Fruit fly (Drosophila melanogaster) whole organism, wandering third instar larva: ENCODE results near the gene Cyp4ac2.

Experiments used
- Abd-B ChIP-seq: fragments of >200 bp; optimal IDR thresholded peaks from 2 replicates; lab custom pipeline; 2017; ENCODE audit warnings: missing biosample characterization, missing genetic modification characterization
- CG32264 ChIP-seq: fragments of 200-800 bp; sonication (Bioruptor generic); optimal IDR thresholded peaks from 2 replicates; lab custom pipeline; 2016; ENCODE audit warnings: missing biosample characterization, missing genetic modification characterization
- CG9705 ChIP-seq: fragments of 200-800 bp; sonication (Bioruptor generic); optimal IDR thresholded peaks from 2 replicates; lab custom pipeline; 2018; ENCODE audit warnings: missing biosample characterization, mild to moderate bottlenecking, missing genetic modification characterization
- CrebA ChIP-seq: fragments of 200-800 bp; sonication (Bioruptor generic); optimal IDR thresholded peaks from 2 replicates; lab custom pipeline; 2016; ENCODE audit warnings: missing biosample characterization, mild to moderate bottlenecking, missing genetic modification characterization, borderline replicate concordance
- Dfd ChIP-seq: fragments of >200 bp; optimal IDR thresholded peaks from 2 replicates; lab custom pipeline; 2017; ENCODE audit warnings: missing biosample characterization, missing genetic modification characterization
- Dif ChIP-seq: fragments of 200-275, 200-300 bp; sonication (Bioruptor generic); optimal IDR thresholded peaks from 2 replicates; lab custom pipeline; 2018; ENCODE audit warnings: missing biosample characterization, missing genetic modification characterization; ENCODE audit not compliant: partially characterized antibody
- GATAd ChIP-seq: sonication (Bioruptor generic); optimal IDR thresholded peaks from 2 replicates; lab custom pipeline; 2016; ENCODE audit warnings: missing biosample characterization, missing genetic modification characterization
- HLH106 ChIP-seq: fragments of 200-800 bp; optimal IDR thresholded peaks from 3 replicates; lab custom pipeline; 2019; ENCODE audit warnings: missing biosample characterization, mild to moderate bottlenecking, missing genetic modification characterization, moderate library complexity
- Hnf4 ChIP-seq: fragments of 200-800 bp; sonication (Bioruptor generic); optimal IDR thresholded peaks from 2 replicates; lab custom pipeline; 2016; ENCODE audit warnings: missing biosample characterization, mild to moderate bottlenecking, missing genetic modification characterization
- Hr78 ChIP-seq: fragments of >200 bp; optimal IDR thresholded peaks from 2 replicates; lab custom pipeline; 2017; ENCODE audit warnings: missing biosample characterization, missing genetic modification characterization
- Hr83 ChIP-seq: fragments of 200-300 bp; sonication (Bioruptor generic); optimal IDR thresholded peaks from 2 replicates; lab custom pipeline; 2016; ENCODE audit warnings: missing biosample characterization, mild to moderate bottlenecking, missing genetic modification characterization, moderate library complexity; ENCODE audit not compliant: poor library complexity, severe bottlenecking
- Jra ChIP-seq: sonication (Bioruptor generic); optimal IDR thresholded peaks from 2 replicates; lab custom pipeline; 2016; ENCODE audit warnings: missing biosample characterization, missing genetic modification characterization
- Mio ChIP-seq: sonication (Bioruptor generic); optimal IDR thresholded peaks from 2 replicates; lab custom pipeline; 2016; ENCODE audit warnings: missing biosample characterization, missing genetic modification characterization
- Myc ChIP-seq: fragments of >200 bp; optimal IDR thresholded peaks from 2 replicates; lab custom pipeline; 2017
- N ChIP-seq: fragments of >200 bp; optimal IDR thresholded peaks from 2 replicates; lab custom pipeline; 2018; ENCODE audit warnings: missing biosample characterization, missing external identifiers, missing genetic modification characterization
- OdsH ChIP-seq: fragments of 200-800 bp; sonication (Bioruptor generic); optimal IDR thresholded peaks from 2 replicates; lab custom pipeline; 2016; ENCODE audit warnings: missing biosample characterization, mild to moderate bottlenecking, missing genetic modification characterization
- Rel ChIP-seq, 2 experiments: fragments of 200-800 bp; sonication (Bioruptor generic) in 1 of 2; optimal IDR thresholded peaks; 2 replicates in 1 of 2; 3 replicates in 1 of 2; lab custom pipeline; 2016 to 2019; ENCODE audit warnings: mild to moderate bottlenecking in 2 of 2, missing biosample characterization in 2 of 2, missing genetic modification characterization in 2 of 2, moderate library complexity in 1 of 2
- Sp1 ChIP-seq: fragments of 200-800 bp; sonication (Bioruptor generic); optimal IDR thresholded peaks from 3 replicates; lab custom pipeline; 2019; ENCODE audit warnings: missing biosample characterization, mild to moderate bottlenecking, missing genetic modification characterization, moderate library complexity
- Vsx2 ChIP-seq: fragments of 200-300, 225-300 bp; sonication (Bioruptor generic); optimal IDR thresholded peaks from 2 replicates; lab custom pipeline; 2018; ENCODE audit warnings: missing biosample characterization, missing genetic modification characterization; ENCODE audit not compliant: partially characterized antibody
- br ChIP-seq: fragments of 200-800 bp; sonication (Bioruptor generic); optimal IDR thresholded peaks from 2 replicates; lab custom pipeline; 2016; ENCODE audit warnings: missing biosample characterization, missing genetic modification characterization
- brk ChIP-seq: fragments of 200-800 bp; sonication (Bioruptor generic); optimal IDR thresholded peaks from 2 replicates; lab custom pipeline; 2016; ENCODE audit warnings: missing biosample characterization, mild to moderate bottlenecking, missing genetic modification characterization
- dl ChIP-seq, 2 experiments: fragments of 175-275, 200-275 bp in 1 of 2; fragments of 200-275 bp in 1 of 2; sonication (Bioruptor generic); optimal IDR thresholded peaks; lab custom pipeline; 2018; ENCODE audit warnings: mild to moderate bottlenecking in 2 of 2, missing biosample characterization in 2 of 2, missing genetic modification characterization in 2 of 2, moderate library complexity in 2 of 2; ENCODE audit not compliant: partially characterized antibody in 2 of 2, insufficient read depth in 1 of 2
- dmrt93B ChIP-seq: fragments of 200-800 bp; sonication (Bioruptor generic); optimal IDR thresholded peaks from 2 replicates; lab custom pipeline; 2018; ENCODE audit warnings: missing biosample characterization, mild to moderate bottlenecking, missing genetic modification characterization
- dsf ChIP-seq: sonication (Bioruptor generic); optimal IDR thresholded peaks from 2 replicates; lab custom pipeline; 2016; ENCODE audit warnings: missing biosample characterization, missing genetic modification characterization, borderline replicate concordance
- ey ChIP-seq: fragments of 200-800 bp; sonication (Bioruptor generic); optimal IDR thresholded peaks from 2 replicates; lab custom pipeline; 2016; ENCODE audit warnings: missing biosample characterization, missing genetic modification characterization
- foxo ChIP-seq, 2 experiments: fragments of 200-800 bp; sonication (Bioruptor generic); optimal IDR thresholded peaks; 2 replicates in 1 of 2; 3 replicates in 1 of 2; lab custom pipeline; 2016 to 2017; ENCODE audit warnings: missing biosample characterization in 2 of 2, missing genetic modification characterization in 2 of 2
- fru ChIP-seq: fragments of 200-800 bp; sonication (Bioruptor generic); optimal IDR thresholded peaks from 3 replicates; lab custom pipeline; 2016; ENCODE audit warnings: missing biosample characterization, mild to moderate bottlenecking, missing genetic modification characterization
- h ChIP-seq: fragments of 200-800 bp; sonication (Bioruptor generic); optimal IDR thresholded peaks from 3 replicates; lab custom pipeline; 2016; ENCODE audit warnings: missing biosample characterization, mild to moderate bottlenecking, missing genetic modification characterization
- lola ChIP-seq: fragments of >200 bp; optimal IDR thresholded peaks from 2 replicates; lab custom pipeline; 2017; ENCODE audit warnings: missing biosample characterization, missing genetic modification characterization
- pan ChIP-seq: fragments of >200 bp; optimal IDR thresholded peaks from 2 replicates; lab custom pipeline; 2017
- psq ChIP-seq: fragments of 200-800 bp; sonication (Bioruptor generic); optimal IDR thresholded peaks from 3 replicates; lab custom pipeline; 2017; ENCODE audit warnings: missing biosample characterization, mild to moderate bottlenecking, missing genetic modification characterization, moderate library complexity
- rgr ChIP-seq: fragments of 200-800 bp; sonication (Bioruptor generic); optimal IDR thresholded peaks from 3 replicates; lab custom pipeline; 2016; ENCODE audit warnings: missing biosample characterization, mild to moderate bottlenecking, missing genetic modification characterization
- sage ChIP-seq: fragments of 200-800 bp; sonication (Bioruptor generic); optimal IDR thresholded peaks from 2 replicates; lab custom pipeline; 2016; ENCODE audit warnings: missing biosample characterization, mild to moderate bottlenecking, missing genetic modification characterization
- sv ChIP-seq: fragments of 200-800 bp; sonication (Bioruptor generic); optimal IDR thresholded peaks from 3 replicates; lab custom pipeline; 2016; ENCODE audit warnings: missing biosample characterization, missing genetic modification characterization
- usp ChIP-seq: fragments of >200 bp; optimal IDR thresholded peaks from 2 replicates; lab custom pipeline; 2017; ENCODE audit warnings: missing biosample characterization, missing genetic modification characterization
- woc ChIP-seq: sonication (Bioruptor generic); optimal IDR thresholded peaks from 2 replicates; lab custom pipeline; 2016; ENCODE audit warnings: missing biosample characterization, mild to moderate bottlenecking, missing genetic modification characterization

Gene Cyp4ac2

DNA sequence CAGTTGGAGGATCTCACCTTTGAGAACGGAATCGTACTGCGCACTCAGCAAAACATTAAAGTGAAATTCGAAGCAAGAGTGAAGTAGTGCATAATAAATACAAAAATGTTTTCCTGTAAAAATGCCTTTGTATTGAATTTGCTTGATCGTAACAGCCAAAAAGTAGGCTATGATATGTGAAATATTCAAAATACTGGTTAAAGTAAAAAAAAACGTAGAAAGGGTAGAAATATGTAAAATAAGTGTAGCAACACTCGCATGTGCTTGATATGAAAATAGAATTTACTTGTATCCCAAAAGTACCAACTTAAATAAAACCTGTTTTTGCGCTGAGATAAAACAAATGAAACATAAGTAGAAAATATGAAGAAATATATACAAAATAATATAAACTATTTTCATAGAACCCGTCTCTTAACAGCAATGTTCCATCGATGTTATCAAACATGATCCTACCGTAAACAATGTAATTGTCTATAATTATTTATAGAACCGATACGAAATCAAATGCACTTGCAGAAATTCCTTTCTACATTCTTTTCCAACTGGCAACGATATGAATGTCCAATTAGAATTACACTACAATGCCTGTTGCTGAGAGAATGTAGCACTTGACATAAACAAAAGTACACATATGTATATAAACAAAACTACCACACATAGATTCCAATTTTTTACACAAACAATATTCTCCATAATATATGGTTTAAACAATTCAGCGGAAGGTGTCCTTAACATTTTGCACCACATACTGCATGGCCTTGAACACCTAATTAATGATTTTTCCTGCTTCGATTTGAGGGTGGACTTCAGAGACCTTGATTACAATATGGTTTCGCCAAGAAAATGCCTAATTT is 4.3 kb downstream of the Cyp4ac2 start:
- TF ChIP-seq dsf (GFP tag; lab: Kevin White, UChicago) (no peak), Myc (lab: Kevin White, UChicago) (peak; percentile 82), sage (GFP tag; lab: Kevin White, UChicago) (no peak)

DNA sequence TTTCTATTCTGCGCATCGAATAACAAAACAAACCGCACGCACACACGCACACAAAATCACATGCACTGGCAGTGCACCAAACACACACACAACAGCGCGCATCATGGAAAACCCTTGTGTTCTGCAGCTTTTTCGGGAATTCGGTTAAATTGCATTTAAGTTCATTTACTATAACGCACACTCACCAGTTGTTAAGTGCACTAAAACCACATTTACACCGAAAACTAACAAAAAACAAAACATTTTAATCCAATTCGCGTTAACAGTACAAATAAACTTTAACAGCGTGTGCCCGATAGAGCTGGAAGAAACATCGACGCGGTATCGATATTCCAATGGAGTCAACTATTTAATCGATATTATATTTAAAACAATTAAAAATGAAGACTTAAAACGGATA is 4.9 kb downstream of the Cyp4ac2 start, which contains the start of gene tkv:
TSS of gene tkv (minus strand) at position 304 of the 400 bp plus-strand sequence.
- no peak for TF ChIP-seq h (GFP tag; lab: Kevin White, UChicago)
- no peak for TF ChIP-seq usp (GFP tag; lab: Kevin White, UChicago)
- TF ChIP-seq CG9705 (GFP tag; lab: Kevin White, UChicago): no peak
- TF ChIP-seq dmrt93B: no peak
- TF ChIP-seq dl (GFP tag; optimal IDR thresholded peaks at IDR 0.05; lab: Kevin White, UChicago; ENCODE audit: insufficient read depth in 1 of 2, partially characterized antibody in 2 of 2): no peak
- no peak for TF ChIP-seq Sp1 (GFP tag; lab: Kevin White, UChicago)

DNA sequence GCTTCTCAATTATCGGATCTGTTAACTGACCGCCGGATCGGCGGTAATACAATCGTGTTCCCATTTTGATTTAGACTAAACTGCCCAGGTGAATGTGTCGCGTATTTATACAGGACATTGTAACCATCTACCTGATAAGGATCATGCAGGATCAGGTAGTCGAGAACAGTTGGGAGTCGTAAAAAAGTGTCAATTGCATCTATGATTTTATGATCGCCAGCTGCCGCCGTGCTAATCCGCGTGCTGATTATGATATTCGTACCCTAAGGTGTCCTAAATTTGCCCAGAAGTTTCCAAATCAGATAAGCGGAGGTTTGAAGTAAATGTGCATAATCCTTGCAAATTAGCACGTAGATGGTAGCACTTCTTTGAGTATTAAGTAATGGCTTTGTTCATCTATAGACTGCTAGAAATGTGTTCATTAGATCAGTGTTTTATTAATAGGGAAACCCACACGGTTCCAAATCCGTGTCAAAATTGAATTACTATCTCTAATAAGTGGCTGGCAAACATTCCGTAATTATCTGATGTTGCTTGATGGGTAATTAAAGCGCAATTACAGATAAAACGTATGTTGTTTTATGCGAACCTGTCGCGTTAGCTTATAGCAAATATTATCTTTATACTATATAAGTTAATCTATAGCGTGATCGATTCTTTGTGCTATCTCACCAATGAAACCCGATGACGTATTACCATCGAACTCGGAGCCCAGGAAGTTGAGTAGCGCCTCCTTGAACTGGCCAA is 11.2 kb downstream of the Cyp4ac2 start:
- TF ChIP-seq psq (GFP tag; lab: Kevin White, UChicago): no peak
- TF ChIP-seq OdsH (GFP tag; lab: Kevin White, UChicago): no peak
- TF ChIP-seq ey (GFP tag; lab: Kevin White, UChicago): no peak
- no peak for TF ChIP-seq dsf (GFP tag; lab: Kevin White, UChicago)
- no peak for TF ChIP-seq brk
- no peak for TF ChIP-seq Sp1 (GFP tag; lab: Kevin White, UChicago)
- no peak for TF ChIP-seq Hr78

DNA sequence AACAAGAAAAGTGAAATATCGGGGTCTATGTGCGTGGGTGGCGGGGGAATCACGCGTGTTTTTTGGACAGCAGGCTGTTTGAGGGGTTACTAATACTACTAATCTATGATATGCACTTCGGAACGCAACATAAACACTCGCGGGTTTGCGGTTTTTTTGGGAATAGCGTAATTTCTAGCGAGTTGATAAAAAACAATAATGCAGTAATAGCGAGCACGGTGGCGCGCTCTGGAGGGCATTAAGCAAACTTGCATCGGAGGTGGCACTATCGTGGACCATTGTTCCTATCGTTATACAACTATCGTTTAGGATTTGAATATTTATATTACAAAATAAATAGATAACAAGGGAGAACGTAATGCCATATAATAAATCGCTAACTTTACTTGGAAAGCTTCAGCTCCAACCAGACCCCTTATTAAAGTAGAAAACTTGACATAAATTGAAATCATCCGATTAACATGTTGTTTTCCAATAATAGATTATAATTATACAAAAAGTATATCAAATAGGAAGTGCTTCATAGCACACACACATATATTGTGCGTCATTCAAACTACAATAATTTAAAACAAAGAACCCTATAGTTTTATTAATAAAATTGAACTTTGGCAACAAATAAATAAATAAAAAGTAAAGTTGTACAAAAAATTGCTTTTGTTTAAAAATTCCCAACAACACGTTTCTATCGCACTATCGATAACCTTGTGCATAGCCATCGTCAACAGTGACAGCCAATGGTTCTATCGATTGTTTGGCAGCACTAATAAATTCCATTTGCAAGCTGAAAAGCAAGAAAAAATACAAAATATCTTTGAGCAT is 12.3 kb downstream of the Cyp4ac2 start, which contains the start of the genes Nin and Bub1:
TSS of gene Nin (minus strand) at position 240 of the 822 bp plus-strand sequence.
TSS of gene Bub1 (plus strand) at position 557 of the 822 bp plus-strand sequence.
- peak; percentile 79 for TF ChIP-seq fru (GFP tag; lab: Kevin White, UChicago)
- TF ChIP-seq dl (GFP tag; optimal IDR thresholded peaks at IDR 0.05; lab: Kevin White, UChicago; ENCODE audit: insufficient read depth in 1 of 2, partially characterized antibody in 2 of 2): no peak
- TF ChIP-seq h (GFP tag; lab: Kevin White, UChicago): peak; percentile 22
- TF ChIP-seq CrebA: no peak
- no peak for TF ChIP-seq Rel (GFP tag; optimal IDR thresholded peaks at IDR 0.05; lab: Kevin White, UChicago)
- TF ChIP-seq Rel (tag; optimal IDR thresholded peaks at IDR 0.05; lab: Kevin White, UChicago): peak; percentile 94
- TF ChIP-seq Myc (lab: Kevin White, UChicago): peak; percentile 72
- TF ChIP-seq usp (GFP tag; lab: Kevin White, UChicago): no peak
- peak; percentile 14 for TF ChIP-seq sv
- no peak for TF ChIP-seq dmrt93B
- TF ChIP-seq Jra (GFP tag; lab: Kevin White, UChicago): no peak
- TF ChIP-seq psq (GFP tag; lab: Kevin White, UChicago): peak; percentile 13
- TF ChIP-seq OdsH (GFP tag; lab: Kevin White, UChicago): peak; percentile 35
- TF ChIP-seq pan: no peak
- peak; percentile 4 for TF ChIP-seq br (GFP tag; lab: Kevin White, UChicago)
- peak; percentile 24 for TF ChIP-seq CG9705 (GFP tag; lab: Kevin White, UChicago)
- TF ChIP-seq Abd-B: no peak
- TF ChIP-seq ey (GFP tag; lab: Kevin White, UChicago): peak; percentile 18
- no peak for TF ChIP-seq CG32264 (GFP tag; lab: Kevin White, UChicago)
- TF ChIP-seq Hnf4: no peak
- peak; percentile 75 for TF ChIP-seq Hr83
- no peak for TF ChIP-seq Vsx2 (GFP tag; lab: Kevin White, UChicago)
- no peak for TF ChIP-seq Hr78
- no peak for TF ChIP-seq lola (GFP tag; lab: Kevin White, UChicago)
- no peak for TF ChIP-seq sage (GFP tag; lab: Kevin White, UChicago)
- no peak for TF ChIP-seq foxo (GFP tag; optimal IDR thresholded peaks at IDR 0.05; lab: Kevin White, UChicago)
- TF ChIP-seq Dif (GFP tag; lab: Kevin White, UChicago): no peak
- no peak for TF ChIP-seq Dfd (GFP tag; lab: Kevin White, UChicago)
- TF ChIP-seq N: no peak
- TF ChIP-seq HLH106 (tag; lab: Kevin White, UChicago): peak; percentile 50
- TF ChIP-seq GATAd: no peak
- peak; percentile 34 for TF ChIP-seq rgr (GFP tag; lab: Kevin White, UChicago)
- TF ChIP-seq Mio: no peak
- TF ChIP-seq Sp1 (GFP tag; lab: Kevin White, UChicago): peak; percentile 24
- TF ChIP-seq dsf (GFP tag; lab: Kevin White, UChicago): no peak
- peak; percentile 85 for TF ChIP-seq woc
